Worm (Caenorhabditis elegans) whole organism, early embryonic: ENCODE results near the gene ivph-3.

Experiments
- ets-7 ChIP-seq: sonication (generic microtip); optimal IDR thresholded peaks from 2 replicates; lab custom pipeline; 2016; ENCODE audit warnings: missing genotype, missing genetic modification characterization, missing compliant biosample characterization
- scrt-1 ChIP-seq: fragments of 200-800 bp; sonication (Bioruptor generic); IDR thresholded peaks from 2 replicates; pipeline ENCODE4 v1.3.6; 2022; ENCODE audit warnings: missing genetic modification characterization, missing compliant biosample characterization
- tbx-11 ChIP-seq: fragments of 200-800 bp; sonication (Bioruptor generic); IDR thresholded peaks from 2 replicates; pipeline ENCODE4 v1.3.6; 2022; ENCODE audit warnings: missing genetic modification characterization, missing compliant biosample characterization
- tbx-37 ChIP-seq: fragments of 200-800 bp; sonication (Bioruptor generic); conservative IDR thresholded peaks from 2 replicates; pipeline ENCODE4 v1.3.6; 2022; ENCODE audit warnings: missing genetic modification reagents, missing genetic modification characterization, missing compliant biosample characterization

DNA sequence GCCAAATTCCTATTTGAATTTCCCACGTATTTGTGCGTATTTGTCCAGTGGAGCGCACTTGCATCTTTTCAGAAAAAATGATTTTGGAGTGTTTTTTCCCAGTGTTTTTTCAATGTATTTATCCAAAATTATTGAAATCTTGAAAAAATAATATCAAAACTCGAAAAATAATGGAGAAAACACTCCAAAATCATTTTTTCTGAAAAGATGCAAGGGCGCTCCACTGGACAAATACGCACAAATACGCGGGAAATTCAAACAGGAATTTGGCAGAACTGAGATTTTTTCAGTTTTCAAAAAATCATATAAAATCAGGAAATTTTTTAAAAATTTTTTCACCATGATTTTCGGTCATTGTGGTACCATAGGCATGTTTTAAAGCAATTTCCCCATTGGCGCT, 41.9 kb upstream of the ivph-3 start:
- TF ChIP-seq ets-7 (tag; lab: Kevin White, UChicago) (no peak), scrt-1 (GFP tag; lab: Robert Waterston, UW) (no peak), tbx-37 (GFP tag; lab: Robert Waterston, UW) (no peak), tbx-11 (GFP tag; lab: Robert Waterston, UW) (no peak)
